Fruit fly (Drosophila melanogaster) whole organism, prepupa: Measurements from ENCODE around the gene CG32647.

Experiments used
- Blimp-1 ChIP-seq: fragments of 200-800 bp; sonication (Bioruptor generic); optimal IDR thresholded peaks from 3 replicates; lab custom pipeline; 2017; ENCODE audit warnings: missing biosample characterization, missing genetic modification characterization, mild to moderate bottlenecking, moderate library complexity, missing genetic modification reagents
- Eip75B ChIP-seq: fragments of 200-800 bp; sonication (Bioruptor generic); optimal IDR thresholded peaks from 3 replicates; lab custom pipeline; 2016; ENCODE audit warnings: missing biosample characterization, missing genetic modification characterization
- Eip78C ChIP-seq: fragments of 200-800 bp; sonication (Bioruptor generic); peaks from one replicate; lab custom pipeline; 2016; ENCODE audit warnings: missing biosample characterization, missing genetic modification characterization
- Hr4 ChIP-seq: fragments of 200-800 bp; sonication (Bioruptor generic); optimal IDR thresholded peaks from 3 replicates; lab custom pipeline; 2016; ENCODE audit warnings: missing biosample characterization, missing genetic modification characterization
- OdsH ChIP-seq: fragments of 200-800 bp; sonication (Bioruptor generic); optimal IDR thresholded peaks from 3 replicates; lab custom pipeline; 2016; ENCODE audit warnings: missing biosample characterization, missing genetic modification characterization
- net ChIP-seq: fragments of 200-800 bp; sonication (Bioruptor generic); optimal IDR thresholded peaks from 3 replicates; lab custom pipeline; 2016; ENCODE audit warnings: missing biosample characterization, missing genetic modification characterization
- topi ChIP-seq: fragments of 200-800 bp; sonication (Bioruptor generic); optimal IDR thresholded peaks from 3 replicates; lab custom pipeline; 2016; ENCODE audit warnings: missing biosample characterization, missing genetic modification characterization

- TF ChIP-seq topi (GFP tag; lab: Kevin White, UChicago) (no peak), OdsH (GFP tag; lab: Kevin White, UChicago) (no peak), Eip75B (GFP tag; lab: Kevin White, UChicago) (no peak), Blimp-1 (GFP tag; lab: Kevin White, UChicago) (no peak), net (no peak), Eip78C (GFP tag; lab: Kevin White, UChicago) (peak; percentile 60), Hr4 (GFP tag; lab: Kevin White, UChicago) (peak; percentile 15)
Measured at dm6 chrX:12749891-12750581, 34.7 kb downstream of the CG32647 start.
